Worm (Caenorhabditis elegans): Measurements from ENCODE around the gene Y53F4B.5.

Gene Y53F4B.5

ce11 chrII:14969320-14969950 is 14.4 kb downstream of the Y53F4B.5 start, which contains the start of the genes pole-4, nsun-5 and metl-2 (continued):
- peak; percentile 37 for TF ChIP-seq unc-130 (tag; optimal IDR thresholded peaks at IDR 0.05)
- no peak for TF ChIP-seq pag-3 (tag; optimal IDR thresholded peaks at IDR 0.05; ENCODE audit: borderline replicate concordance, insufficient read depth)
- no peak for TF ChIP-seq zag-1 (tag; optimal IDR thresholded peaks at IDR 0.05)
- no peak for TF ChIP-seq lin-39 (tag; optimal IDR thresholded peaks at IDR 0.05)
- TF ChIP-seq snu-23 (GFP tag; optimal IDR thresholded peaks at IDR 0.05) = peak; percentile 71
- peak; percentile 68 for TF ChIP-seq skn-1 (tag; optimal IDR thresholded peaks at IDR 0.05)
- TF ChIP-seq efl-3 (GFP tag; optimal IDR thresholded peaks at IDR 0.05) = no peak
- TF ChIP-seq nhr-77 (tag; optimal IDR thresholded peaks at IDR 0.05) = peak; percentile 57

DNA sequence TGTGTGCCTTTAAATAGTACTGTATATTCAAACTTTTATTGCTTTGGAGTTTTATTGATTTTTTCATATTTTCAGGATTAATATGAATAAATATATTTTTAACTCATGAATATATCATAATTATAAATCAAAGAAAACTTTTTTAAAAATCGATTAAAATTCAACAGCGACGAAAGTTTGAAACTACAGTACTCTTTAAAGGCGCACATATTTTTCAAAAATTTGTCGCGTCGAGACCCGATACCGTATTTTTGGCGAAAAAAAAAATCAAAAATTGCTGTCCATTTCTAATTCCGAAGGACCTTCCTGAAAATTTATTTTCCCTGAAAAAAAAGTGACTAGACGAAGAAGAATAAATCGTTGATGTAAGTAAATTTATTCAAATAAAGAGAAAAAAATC is 15.5 kb downstream of the Y53F4B.5 start:
- no peak for TF ChIP-seq nhr-77 (tag; optimal IDR thresholded peaks at IDR 0.05)
- TF ChIP-seq snu-23 (GFP tag; optimal IDR thresholded peaks at IDR 0.05) = no peak
- no peak for TF ChIP-seq rnt-1 (tag; optimal IDR thresholded peaks at IDR 0.05)
- TF ChIP-seq ama-1 (optimal IDR thresholded peaks at IDR 0.05) = no peak
- no peak for TF ChIP-seq isw-1 (GFP tag; IDR thresholded peaks at IDR 0.05)
- TF ChIP-seq ztf-4 (tag; optimal IDR thresholded peaks at IDR 0.05) = no peak
- TF ChIP-seq egl-27 (tag; optimal IDR thresholded peaks at IDR 0.05) = no peak

DNA sequence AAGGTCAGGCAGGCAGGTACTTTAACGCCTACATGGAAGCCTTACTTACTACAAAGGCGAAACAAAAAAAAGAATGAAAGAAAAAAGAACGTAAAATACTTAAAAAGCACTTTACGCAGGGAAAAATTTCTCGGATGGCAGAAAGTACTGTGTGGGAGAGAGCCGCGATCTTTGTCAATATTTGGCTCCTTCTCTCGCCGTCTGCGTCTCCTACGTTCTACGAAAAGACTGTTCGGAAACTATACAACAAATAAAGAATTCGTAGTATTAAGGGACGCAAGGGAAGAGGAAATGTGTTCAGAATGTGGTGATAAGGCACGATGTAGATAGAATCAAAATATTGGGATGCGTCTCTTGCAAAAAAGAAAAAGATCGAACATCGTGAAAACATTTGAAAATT is 16.7 kb downstream of the Y53F4B.5 start:
- TF ChIP-seq nhr-237 (tag; optimal IDR thresholded peaks at IDR 0.05) = no peak
- no peak for TF ChIP-seq unc-130 (tag; optimal IDR thresholded peaks at IDR 0.05)
- peak in 1 of 2 experiments; percentile 3 for TF ChIP-seq efl-1 (optimal IDR thresholded peaks at IDR 0.05)
- no peak for TF ChIP-seq efl-1 (GFP tag; optimal IDR thresholded peaks at IDR 0.05 in 1 of 2)
- TF ChIP-seq lin-14 (GFP tag; optimal IDR thresholded peaks at IDR 0.05) = no peak

ce11 chrII:14966420-14966819 is 17.4 kb downstream of the Y53F4B.5 start:
- TF ChIP-seq unc-86 (tag; optimal IDR thresholded peaks at IDR 0.05) (no peak), nhr-85 (tag) (peak; percentile 13)

- TF ChIP-seq ceh-8 (GFP tag; optimal IDR thresholded peaks at IDR 0.05) = no peak
- no peak for TF ChIP-seq efl-1 (optimal IDR thresholded peaks at IDR 0.05)
- peak in 1 of 2 experiments; percentile 83 for TF ChIP-seq efl-1 (GFP tag; optimal IDR thresholded peaks at IDR 0.05 in 1 of 2)
- no peak for TF ChIP-seq lsy-2 (tag; optimal IDR thresholded peaks at IDR 0.05)
- TF ChIP-seq elt-2 (tag; optimal IDR thresholded peaks at IDR 0.05) = peak; percentile 7
- no peak for TF ChIP-seq grh-1 (GFP tag; IDR thresholded peaks at IDR 0.05)
- peak; percentile 35 for TF ChIP-seq pqm-1 (tag; optimal IDR thresholded peaks at IDR 0.05)
- TF ChIP-seq lin-15B (tag; optimal IDR thresholded peaks at IDR 0.05) = no peak
These were observed 18.9 kb downstream of the Y53F4B.5 start for ce11 chrII:14964877-14965276.

DNA sequence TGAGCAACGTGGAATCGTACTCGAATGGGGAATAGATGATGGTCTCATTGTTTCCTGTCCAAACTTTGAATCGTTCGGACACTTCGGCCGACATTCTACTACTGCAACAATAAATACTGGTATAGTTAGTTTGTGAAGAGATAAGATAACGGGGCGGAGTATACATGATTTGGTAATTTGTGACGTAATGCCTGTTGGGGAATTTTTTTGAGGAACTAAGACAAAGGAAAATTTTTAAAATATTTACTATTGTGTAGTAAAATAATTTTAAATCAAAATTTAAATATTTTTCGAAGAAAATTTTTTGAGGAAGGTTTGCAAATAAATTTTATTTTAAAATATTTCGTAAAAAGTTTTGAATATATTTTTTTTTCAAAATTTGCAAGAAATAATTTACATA is 19.8 kb downstream of the Y53F4B.5 start, which contains the start of gene elo-9:
TSS of gene elo-9 (minus strand) at position 101 of the 400 bp plus-strand sequence.
- no peak for TF ChIP-seq lin-14 (GFP tag; optimal IDR thresholded peaks at IDR 0.05)
- TF ChIP-seq nhr-90 (tag; optimal IDR thresholded peaks at IDR 0.05; ENCODE audit: poor library complexity) = no peak
- no peak for TF ChIP-seq swsn-7 (tag; optimal IDR thresholded peaks at IDR 0.05)
- no peak for TF ChIP-seq lin-35 (GFP tag; optimal IDR thresholded peaks at IDR 0.05)
- no peak for TF ChIP-seq dpl-1 (GFP tag; optimal IDR thresholded peaks at IDR 0.05)
- no peak for TF ChIP-seq fkh-8 (tag; optimal IDR thresholded peaks at IDR 0.05)
- no peak for TF ChIP-seq pax-3 (tag; optimal IDR thresholded peaks at IDR 0.05)
- TF ChIP-seq tbx-2 (tag; optimal IDR thresholded peaks at IDR 0.05) = no peak
- TF ChIP-seq pqm-1 (tag; optimal IDR thresholded peaks at IDR 0.05) = no peak
- no peak for TF ChIP-seq sup-37 (GFP tag; optimal IDR thresholded peaks at IDR 0.05)
- no peak for TF ChIP-seq egl-27 (tag; optimal IDR thresholded peaks at IDR 0.05)
- no peak for TF ChIP-seq zag-1 (tag; optimal IDR thresholded peaks at IDR 0.05)
- no peak for TF ChIP-seq jun-1 (tag; optimal IDR thresholded peaks at IDR 0.05)
- TF ChIP-seq fos-1 (tag; optimal IDR thresholded peaks at IDR 0.05) = no peak

All from whole organism, L1 larva.